Worm (Caenorhabditis elegans) whole organism, L3 larva: ENCODE results near the gene F35C11.4.

ENCODE experiments used
- R02D3.7 ChIP-seq: fragments of 150-350 bp; optimal IDR thresholded peaks from 2 replicates; lab custom pipeline; 2014; ENCODE audit warnings: missing biosample characterization, missing genetic modification characterization
- aly-2 ChIP-seq: fragments of 150-350 bp; optimal IDR thresholded peaks from 2 replicates; lab custom pipeline; 2014; ENCODE audit warnings: missing biosample characterization, missing genetic modification characterization
- daf-12 ChIP-seq: fragments of 150-350 bp; optimal IDR thresholded peaks from 2 replicates; lab custom pipeline; 2014; ENCODE audit warnings: missing biosample characterization, missing genetic modification reagents, missing genetic modification characterization
- egl-27 ChIP-seq: sonication (generic microtip); optimal IDR thresholded peaks from 4 replicates; lab custom pipeline; 2017; ENCODE audit warnings: missing biosample characterization, missing genetic modification reagents, missing genetic modification characterization
- elt-3 ChIP-seq, 3 experiments: fragments of 150-350 bp in 1 of 3; sonication (generic microtip) in 2 of 3; optimal IDR thresholded peaks; 2 replicates in 2 of 3; 4 replicates in 1 of 3; lab custom pipeline; 2014 to 2017; ENCODE audit warnings: missing biosample characterization in 3 of 3, missing genetic modification characterization in 3 of 3
- nhr-28 ChIP-seq: fragments of 150-350 bp; optimal IDR thresholded peaks from 2 replicates; lab custom pipeline; 2014; ENCODE audit warnings: missing biosample characterization, missing genetic modification characterization
- pqm-1 ChIP-seq: fragments of 150-350 bp; optimal IDR thresholded peaks from 2 replicates; lab custom pipeline; 2017; ENCODE audit warnings: missing biosample characterization, missing genetic modification characterization, inconsistent platforms

- TF ChIP-seq nhr-28: no peak
- TF ChIP-seq elt-3 (tag; optimal IDR thresholded peaks at IDR 0.05; lab: Kevin White, UChicago): no peak
- TF ChIP-seq daf-12 (tag; lab: Kevin White, UChicago): no peak
- TF ChIP-seq R02D3.7 (tag; lab: Kevin White, UChicago): no peak
- no peak for TF ChIP-seq egl-27
- no peak for TF ChIP-seq pqm-1 (tag; lab: Kevin White, UChicago)
- TF ChIP-seq aly-2 (tag; lab: Kevin White, UChicago): no peak
These were observed 10.6 kb upstream of the F35C11.4 start, which contains the start of gene nlp-5 for ce11 chrII:8238155-8238554.
